Worm (Caenorhabditis elegans) whole organism, L2 larva: ENCODE data around the gene ace-4.
A peak's percentile ranks its signal among the peaks of the same experiment; 100 is the strongest.

ENCODE experiments used
- C34F6.9 ChIP-seq: fragments of 150-350 bp; optimal IDR thresholded peaks from 2 replicates; lab custom pipeline; 2014; ENCODE audit warnings: missing biosample characterization, missing genetic modification characterization
- F13H6.1 ChIP-seq: sonication (generic microtip); optimal IDR thresholded peaks from 2 replicates; lab custom pipeline; 2016; ENCODE audit warnings: missing genetic modification characterization, missing compliant biosample characterization
- R02D3.7 ChIP-seq: fragments of 150-350 bp; optimal IDR thresholded peaks from 2 replicates; lab custom pipeline; 2014; ENCODE audit warnings: missing biosample characterization, missing genetic modification characterization
- Y55F3AM.14 ChIP-seq: fragments of 200-800 bp; sonication (Bioruptor generic); optimal IDR thresholded peaks from 2 replicates; lab custom pipeline; 2018; ENCODE audit warnings: mild to moderate bottlenecking, missing genetic modification characterization, missing compliant biosample characterization
- ZK546.5 ChIP-seq: sonication (generic microtip); optimal IDR thresholded peaks from 2 replicates; lab custom pipeline; 2017; ENCODE audit warnings: missing biosample characterization, missing genetic modification characterization
- alr-1 ChIP-seq: fragments of 150-350 bp; optimal IDR thresholded peaks from 2 replicates; lab custom pipeline; 2014; ENCODE audit warnings: missing biosample characterization, missing genetic modification characterization
- aly-2 ChIP-seq: fragments of 150-350 bp; optimal IDR thresholded peaks from 2 replicates; lab custom pipeline; 2014; ENCODE audit warnings: missing biosample characterization, missing genetic modification characterization
- ama-1 ChIP-seq: fragments of 150-350 bp; optimal IDR thresholded peaks from 2 replicates; lab custom pipeline; 2018; ENCODE audit warnings: inconsistent platforms
- blmp-1 ChIP-seq: sonication (generic microtip); optimal IDR thresholded peaks from 2 replicates; lab custom pipeline; 2017; ENCODE audit warnings: missing genetic modification characterization, mild to moderate bottlenecking, missing compliant biosample characterization, antibody characterized with exemption, moderate library complexity; ENCODE audit not compliant: insufficient read depth
- ceh-16 ChIP-seq: fragments of 150-350 bp; optimal IDR thresholded peaks from 2 replicates; lab custom pipeline; 2014; ENCODE audit warnings: missing biosample characterization, missing genetic modification characterization
- ceh-82 ChIP-seq: fragments of 150-350 bp; optimal IDR thresholded peaks from 2 replicates; lab custom pipeline; 2014; ENCODE audit warnings: missing biosample characterization, missing genetic modification characterization
- crh-2 ChIP-seq: sonication (generic microtip); optimal IDR thresholded peaks from 2 replicates; lab custom pipeline; 2017; ENCODE audit warnings: missing biosample characterization, missing genetic modification characterization
- dmd-4 ChIP-seq: sonication (generic microtip); optimal IDR thresholded peaks from 2 replicates; lab custom pipeline; 2017; ENCODE audit warnings: missing biosample characterization, missing genetic modification characterization
- egl-27 ChIP-seq: sonication (generic microtip); optimal IDR thresholded peaks from 3 replicates; lab custom pipeline; 2017; ENCODE audit warnings: missing biosample characterization, missing genetic modification reagents, missing genetic modification characterization
- elt-1 ChIP-seq: fragments of 150-350 bp; optimal IDR thresholded peaks from 2 replicates; lab custom pipeline; 2014; ENCODE audit warnings: missing biosample characterization, missing genetic modification characterization
- elt-3 ChIP-seq: sonication (generic microtip); optimal IDR thresholded peaks from 2 replicates; lab custom pipeline; 2017; ENCODE audit warnings: missing biosample characterization, missing genetic modification characterization
- fos-1 ChIP-seq: fragments of 150-350 bp; optimal IDR thresholded peaks from 2 replicates; lab custom pipeline; 2014; ENCODE audit warnings: missing biosample characterization, missing genetic modification characterization
- gmeb-1 ChIP-seq: fragments of 150-350 bp; optimal IDR thresholded peaks from 2 replicates; lab custom pipeline; 2014; ENCODE audit warnings: missing biosample characterization, missing genetic modification characterization
- lin-11 ChIP-seq: fragments of 150-350 bp; sonication (generic microtip); optimal IDR thresholded peaks from 2 replicates; lab custom pipeline; 2014; ENCODE audit warnings: missing biosample characterization, missing genetic modification characterization, inconsistent platforms, mixed read lengths
- lin-13 ChIP-seq: fragments of 150-350 bp; optimal IDR thresholded peaks from 2 replicates; lab custom pipeline; 2014; ENCODE audit warnings: missing biosample characterization, missing genetic modification reagents, missing genetic modification characterization
- lin-39 ChIP-seq: fragments of 150-350 bp; optimal IDR thresholded peaks from 2 replicates; lab custom pipeline; 2014; ENCODE audit warnings: missing biosample characterization, missing genetic modification reagents, missing genetic modification characterization
- lsy-2 ChIP-seq, 2 experiments: fragments of 150-350 bp in 1 of 2; sonication (generic microtip) in 1 of 2; optimal IDR thresholded peaks; 2 replicates each; lab custom pipeline; 2014 to 2017; ENCODE audit warnings: missing biosample characterization in 2 of 2, missing genetic modification characterization in 2 of 2
- mab-5 ChIP-seq: fragments of 150-350 bp; optimal IDR thresholded peaks from 2 replicates; lab custom pipeline; 2014; ENCODE audit warnings: missing biosample characterization, missing genetic modification characterization
- mbf-1 ChIP-seq: sonication (generic microtip); optimal IDR thresholded peaks from 2 replicates; lab custom pipeline; 2017; ENCODE audit warnings: missing biosample characterization, missing genetic modification characterization
- mdl-1 ChIP-seq, 2 experiments: fragments of 150-350 bp in 1 of 2; sonication (generic microtip) in 1 of 2; optimal IDR thresholded peaks; 2 replicates each; lab custom pipeline; 2017; ENCODE audit warnings: missing biosample characterization in 2 of 2, missing genetic modification characterization in 2 of 2
- nhr-10 ChIP-seq: sonication (generic microtip); optimal IDR thresholded peaks from 2 replicates; lab custom pipeline; 2017; ENCODE audit warnings: missing biosample characterization, missing genetic modification characterization
- nhr-11 ChIP-seq: fragments of 150-350 bp; optimal IDR thresholded peaks from 2 replicates; lab custom pipeline; 2014; ENCODE audit warnings: missing biosample characterization, missing genetic modification characterization
- nhr-12 ChIP-seq: fragments of 150-350 bp; optimal IDR thresholded peaks from 2 replicates; lab custom pipeline; 2014; ENCODE audit warnings: missing biosample characterization, missing genetic modification characterization
- nhr-129 ChIP-seq: fragments of 150-350 bp; optimal IDR thresholded peaks from 2 replicates; lab custom pipeline; 2014; ENCODE audit warnings: missing biosample characterization, missing genetic modification characterization
- nhr-21 ChIP-seq: fragments of 150-350 bp; optimal IDR thresholded peaks from 2 replicates; lab custom pipeline; 2014; ENCODE audit warnings: missing biosample characterization, missing genetic modification characterization
- nhr-23 ChIP-seq: fragments of 150-350 bp; optimal IDR thresholded peaks from 2 replicates; lab custom pipeline; 2014; ENCODE audit warnings: missing biosample characterization, missing genetic modification reagents, missing genetic modification characterization
- nhr-237 ChIP-seq: fragments of 150-350 bp; optimal IDR thresholded peaks from 2 replicates; lab custom pipeline; 2014; ENCODE audit warnings: missing biosample characterization, missing genetic modification characterization
- nhr-25 ChIP-seq: fragments of 150-350 bp; sonication (generic microtip); optimal IDR thresholded peaks from 3 replicates; lab custom pipeline; 2014; ENCODE audit warnings: missing biosample characterization, missing genetic modification characterization
- nhr-6 ChIP-seq: fragments of 150-350 bp; optimal IDR thresholded peaks from 2 replicates; lab custom pipeline; 2014; ENCODE audit warnings: missing biosample characterization, missing genetic modification characterization
- nhr-77 ChIP-seq: fragments of 150-350 bp; optimal IDR thresholded peaks from 2 replicates; lab custom pipeline; 2014; ENCODE audit warnings: missing biosample characterization, missing genetic modification characterization
- peb-1 ChIP-seq: fragments of 150-350 bp; optimal IDR thresholded peaks from 2 replicates; lab custom pipeline; 2014; ENCODE audit warnings: missing biosample characterization, missing genetic modification characterization
- sem-4 ChIP-seq: fragments of 150-350 bp; optimal IDR thresholded peaks from 2 replicates; lab custom pipeline; 2014; ENCODE audit warnings: missing biosample characterization, missing genetic modification reagents, missing genetic modification characterization
- skn-1 ChIP-seq: sonication (generic microtip); optimal IDR thresholded peaks from 2 replicates; lab custom pipeline; 2017; ENCODE audit warnings: missing biosample characterization, missing genetic modification characterization
- sma-3 ChIP-seq: sonication (generic microtip); optimal IDR thresholded peaks from 2 replicates; lab custom pipeline; 2016; ENCODE audit warnings: missing genetic modification reagents, missing genetic modification characterization, missing compliant biosample characterization
- sma-9 ChIP-seq, 2 experiments: fragments of 150-350 bp in 1 of 2; sonication (generic microtip) in 1 of 2; optimal IDR thresholded peaks; 2 replicates each; lab custom pipeline; 2014 to 2016; ENCODE audit warnings: missing genetic modification characterization in 2 of 2, mild to moderate bottlenecking in 1 of 2, missing biosample characterization in 1 of 2, missing compliant biosample characterization in 1 of 2, missing genetic modification reagents in 1 of 2, moderate library complexity in 1 of 2
- snpc-4 ChIP-seq: fragments of 150-350 bp; optimal IDR thresholded peaks from 2 replicates; lab custom pipeline; 2014; ENCODE audit warnings: missing biosample characterization, missing genetic modification characterization
- unc-39 ChIP-seq: fragments of 150-350 bp; optimal IDR thresholded peaks from 2 replicates; lab custom pipeline; 2014; ENCODE audit warnings: missing biosample characterization, missing genetic modification characterization
- unc-55 ChIP-seq: fragments of 150-350 bp; sonication (generic microtip); optimal IDR thresholded peaks from 3 replicates; lab custom pipeline; 2014; ENCODE audit warnings: missing biosample characterization, missing genetic modification reagents, missing genetic modification characterization
- unc-62 ChIP-seq: fragments of 150-350 bp; optimal IDR thresholded peaks from 2 replicates; lab custom pipeline; 2014; ENCODE audit warnings: missing biosample characterization, missing genetic modification reagents, missing genetic modification characterization
- zag-1 ChIP-seq: fragments of 150-350 bp; optimal IDR thresholded peaks from 2 replicates; lab custom pipeline; 2014; ENCODE audit warnings: missing biosample characterization, missing genetic modification characterization
- ztf-1 ChIP-seq: fragments of 200-800 bp; sonication (Bioruptor generic); conservative IDR thresholded peaks from 2 replicates; pipeline ENCODE4 v1.3.6; 2022; ENCODE audit warnings: missing genetic modification characterization, missing compliant biosample characterization
- ztf-11 ChIP-seq: sonication (generic microtip); optimal IDR thresholded peaks from 2 replicates; lab custom pipeline; 2017; ENCODE audit warnings: missing biosample characterization, missing genetic modification characterization
- ztf-4 ChIP-seq: fragments of 150-350 bp; optimal IDR thresholded peaks from 2 replicates; lab custom pipeline; 2014; ENCODE audit warnings: missing biosample characterization, missing genetic modification characterization

ace-4 gene

DNA sequence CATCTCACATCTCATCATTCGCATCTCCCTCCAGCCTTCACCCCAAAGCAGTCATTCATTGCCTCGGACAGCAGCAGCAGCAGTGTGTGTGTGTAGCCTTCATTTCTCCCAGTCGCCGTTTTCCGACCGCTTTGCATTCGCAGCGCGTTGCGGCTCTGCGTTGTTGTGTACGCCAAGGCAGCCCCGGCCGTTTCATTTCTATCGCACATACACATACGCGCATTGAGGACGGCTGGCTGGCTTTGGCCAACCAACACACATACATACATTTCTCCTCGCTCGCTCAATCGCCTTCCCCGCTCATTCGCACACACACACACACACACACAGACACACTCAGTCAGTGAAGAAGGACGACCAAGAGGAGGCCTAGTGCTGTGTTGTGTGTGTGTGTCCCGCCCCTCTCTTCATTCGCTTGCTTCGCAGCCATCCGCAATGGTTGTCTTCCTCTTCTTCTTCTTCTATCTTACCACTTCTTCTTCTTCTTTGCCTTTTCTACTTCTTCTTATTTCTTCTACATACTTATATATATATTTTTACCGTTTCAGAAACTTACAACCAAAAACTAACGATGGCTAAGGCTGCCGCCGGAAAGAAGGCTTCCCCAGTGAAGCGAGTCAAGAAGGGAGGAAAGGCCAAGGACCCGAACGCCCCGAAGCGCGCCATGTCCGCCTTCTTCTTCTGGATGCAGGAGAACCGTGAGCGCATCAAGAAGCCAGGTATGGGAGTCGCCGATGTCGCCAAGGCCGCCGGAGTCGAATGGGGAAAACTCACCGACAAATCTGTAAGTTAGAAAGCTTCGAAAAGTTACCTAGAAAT is 52.5 kb downstream of the ace-4 start, which contains the start of gene hmg-1.1:
hmg-1.1 (plus strand) TSS at position 549 of the 819 bp plus-strand sequence.
- peak; percentile 59 for TF ChIP-seq zag-1 (tag; lab: Kevin White, UChicago)
- peak; percentile 74 for TF ChIP-seq lin-13 (GFP tag; lab: Kevin White, UChicago)
- TF ChIP-seq mdl-1 (tag; optimal IDR thresholded peaks at IDR 0.05; lab: Kevin White, UChicago): peak in 1 of 2 experiments; percentile 45
- TF ChIP-seq dmd-4 (tag; lab: Kevin White, UChicago): no peak
- no peak for TF ChIP-seq mbf-1 (tag; lab: Kevin White, UChicago)
- peak; percentile 43 for TF ChIP-seq lin-11 (tag; lab: Kevin White, UChicago)
- no peak for TF ChIP-seq unc-62 (GFP tag; lab: Kevin White, UChicago)
- TF ChIP-seq crh-2 (tag; lab: Kevin White, UChicago): peak; percentile 66
- no peak for TF ChIP-seq lin-39 (tag; lab: Kevin White, UChicago)
- no peak for TF ChIP-seq ceh-16 (tag; lab: Kevin White, UChicago)
- no peak for TF ChIP-seq ceh-82
- no peak for TF ChIP-seq nhr-23 (tag; lab: Kevin White, UChicago)
- peak; percentile 76 for TF ChIP-seq nhr-25 (tag; lab: Kevin White, UChicago)
- peak; percentile 59 for TF ChIP-seq Y55F3AM.14 (GFP tag; lab: Kevin White, UChicago)
- TF ChIP-seq sem-4: peak; percentile 14
- TF ChIP-seq nhr-129 (tag; lab: Kevin White, UChicago): peak; percentile 95
- no peak for TF ChIP-seq ztf-1
- no peak for TF ChIP-seq R02D3.7 (tag; lab: Kevin White, UChicago)
- TF ChIP-seq nhr-12 (tag; lab: Kevin White, UChicago): no peak
- no peak for TF ChIP-seq ZK546.5 (tag; lab: Kevin White, UChicago)
- TF ChIP-seq ztf-11: no peak
- TF ChIP-seq ztf-4: peak; percentile 66
- peak; percentile 29 for TF ChIP-seq gmeb-1 (tag; lab: Kevin White, UChicago)
- no peak for TF ChIP-seq elt-1 (tag; lab: Kevin White, UChicago)
- TF ChIP-seq peb-1 (tag; lab: Kevin White, UChicago): no peak
- no peak for TF ChIP-seq aly-2 (tag; lab: Kevin White, UChicago)
- TF ChIP-seq unc-39 (tag; lab: Kevin White, UChicago): no peak
- TF ChIP-seq nhr-237 (tag; lab: Kevin White, UChicago): no peak
- TF ChIP-seq skn-1 (tag; lab: Kevin White, UChicago): no peak
- TF ChIP-seq sma-9 (GFP tag; optimal IDR thresholded peaks at IDR 0.05; lab: Kevin White, UChicago): peak; percentile 76
- no peak for TF ChIP-seq sma-9 (tag; optimal IDR thresholded peaks at IDR 0.05; lab: Kevin White, UChicago)
- peak; percentile 61 for TF ChIP-seq C34F6.9
- no peak for TF ChIP-seq nhr-11
- no peak for TF ChIP-seq nhr-6
- peak; percentile 49 to 51 for TF ChIP-seq lsy-2 (tag; optimal IDR thresholded peaks at IDR 0.05; lab: Kevin White, UChicago)
- peak; percentile 84 for TF ChIP-seq unc-55 (GFP tag; lab: Kevin White, UChicago)
- TF ChIP-seq nhr-77 (tag; lab: Kevin White, UChicago): no peak
- TF ChIP-seq egl-27 (tag; lab: Kevin White, UChicago): peak; percentile 45
- no peak for TF ChIP-seq ama-1 (lab: Kevin White, UChicago)
- TF ChIP-seq mab-5 (tag; lab: Kevin White, UChicago): peak; percentile 23
- TF ChIP-seq nhr-10 (tag; lab: Kevin White, UChicago): no peak
- TF ChIP-seq sma-3: peak; percentile 83
- TF ChIP-seq alr-1 (tag; lab: Kevin White, UChicago): no peak
- TF ChIP-seq F13H6.1: peak; percentile 81
- TF ChIP-seq elt-3 (tag; lab: Kevin White, UChicago): no peak
- peak; percentile 74 for TF ChIP-seq fos-1 (tag; lab: Kevin White, UChicago)
- TF ChIP-seq snpc-4: peak; percentile 36
- TF ChIP-seq blmp-1 (tag; lab: Kevin White, UChicago): peak; percentile 35
- TF ChIP-seq nhr-21 (tag; lab: Kevin White, UChicago): peak; percentile 22
